Fruit fly (Drosophila melanogaster) Kc167 (cell line): ENCODE results near the gene mia.

Source experiments
- Myc ChIP-seq: fragments of >200 bp; optimal IDR thresholded peaks from 2 replicates; lab custom pipeline; 2017; ENCODE audit warnings: missing external identifiers
- Sin3A ChIP-seq: fragments of >200 bp; optimal IDR thresholded peaks from 2 replicates; lab custom pipeline; 2018; ENCODE audit warnings: missing external identifiers
- h ChIP-seq: fragments of >200 bp; optimal IDR thresholded peaks from 3 replicates; lab custom pipeline; 2018; ENCODE audit warnings: missing external identifiers
- insv ChIP-seq: fragments of >200 bp; optimal IDR thresholded peaks from 3 replicates; lab custom pipeline; 2018; ENCODE audit warnings: missing external identifiers
- psq ChIP-seq: fragments of >200 bp; optimal IDR thresholded peaks from 2 replicates; lab custom pipeline; 2017; ENCODE audit warnings: missing external identifiers
- ttk ChIP-seq: sonication (Bioruptor generic); optimal IDR thresholded peaks from 2 replicates; lab custom pipeline; 2017; ENCODE audit warnings: missing external identifiers

Gene mia

dm6 chr3R:5551068-5551467, at the start of gene mia:
mia (minus strand) TSS chr3R:5551168.
- TF ChIP-seq psq (no peak), Sin3A (lab: Kevin White, UChicago) (no peak), h (no peak), insv (lab: Kevin White, UChicago) (no peak), ttk (no peak), Myc (lab: Kevin White, UChicago) (no peak)

dm6 chr3R:5600361-5601043, 49.5 kb upstream of the mia start:
- TF ChIP-seq h, result no peak
- no peak for TF ChIP-seq insv (lab: Kevin White, UChicago)
- TF ChIP-seq Myc (lab: Kevin White, UChicago), result no peak
- no peak for TF ChIP-seq ttk
- no peak for TF ChIP-seq Sin3A (lab: Kevin White, UChicago)
- TF ChIP-seq psq, result no peak

dm6 chr3R:5599521-5600360, 48.8 kb upstream of the mia start:
- TF ChIP-seq psq, result no peak
- no peak for TF ChIP-seq ttk
- TF ChIP-seq Sin3A (lab: Kevin White, UChicago), result no peak

dm6 chr3R:5594878-5595277, 43.9 kb upstream of the mia start:
- TF ChIP-seq psq (no peak), ttk (no peak), Myc (lab: Kevin White, UChicago) (no peak)

- no peak for TF ChIP-seq Sin3A (lab: Kevin White, UChicago)
- TF ChIP-seq ttk, result no peak
- no peak for TF ChIP-seq insv (lab: Kevin White, UChicago)
- no peak for TF ChIP-seq h
- no peak for TF ChIP-seq psq
- TF ChIP-seq Myc (lab: Kevin White, UChicago), result no peak
These were observed 41.1 kb upstream of the mia start for dm6 chr3R:5592009-5592572.

- no peak for TF ChIP-seq insv (lab: Kevin White, UChicago)
- no peak for TF ChIP-seq Myc (lab: Kevin White, UChicago)
- TF ChIP-seq psq, result no peak
- no peak for TF ChIP-seq h
- TF ChIP-seq Sin3A (lab: Kevin White, UChicago), result no peak
- TF ChIP-seq ttk, result no peak
These were observed 40.5 kb upstream of the mia start, which contains the start of the genes noi and Vha26 for dm6 chr3R:5591398-5591853. noi (minus strand) TSS chr3R:5591459. Vha26 (plus strand) TSS chr3R:5591763.

dm6 chr3R:5588573-5588972, 37.6 kb upstream of the mia start, which contains the start of gene PolZ2:
PolZ2 (plus strand) TSS chr3R:5588873.
- TF ChIP-seq insv (lab: Kevin White, UChicago) (no peak), Sin3A (lab: Kevin White, UChicago) (no peak), psq (no peak), h (no peak), Myc (lab: Kevin White, UChicago) (no peak), ttk (no peak)

dm6 chr3R:5587863-5588519, 37.0 kb upstream of the mia start, which contains the start of gene CG2926:
CG2926 (minus strand) TSS chr3R:5588380.
- TF ChIP-seq h (no peak), Myc (lab: Kevin White, UChicago) (no peak), insv (lab: Kevin White, UChicago) (no peak), ttk (no peak), Sin3A (lab: Kevin White, UChicago) (no peak), psq (no peak)

- TF ChIP-seq h (no peak), ttk (no peak), Sin3A (lab: Kevin White, UChicago) (no peak), insv (lab: Kevin White, UChicago) (no peak), Myc (lab: Kevin White, UChicago) (no peak), psq (no peak)
These were observed 22.9 kb upstream of the mia start for dm6 chr3R:5573883-5574282.

dm6 chr3R:5572900-5573665, 22.1 kb upstream of the mia start:
- TF ChIP-seq psq (no peak), Sin3A (lab: Kevin White, UChicago) (no peak), Myc (lab: Kevin White, UChicago) (no peak), ttk (no peak), h (no peak), insv (lab: Kevin White, UChicago) (no peak)

- TF ChIP-seq psq (no peak), Sin3A (lab: Kevin White, UChicago) (no peak), ttk (no peak), insv (lab: Kevin White, UChicago) (no peak), Myc (lab: Kevin White, UChicago) (no peak), h (no peak)
These were observed 20.8 kb upstream of the mia start for dm6 chr3R:5571756-5572155.
